Comparison of ENCODE assay signal across 4 fruit fly cellular contexts in the genomic region with DNA sequence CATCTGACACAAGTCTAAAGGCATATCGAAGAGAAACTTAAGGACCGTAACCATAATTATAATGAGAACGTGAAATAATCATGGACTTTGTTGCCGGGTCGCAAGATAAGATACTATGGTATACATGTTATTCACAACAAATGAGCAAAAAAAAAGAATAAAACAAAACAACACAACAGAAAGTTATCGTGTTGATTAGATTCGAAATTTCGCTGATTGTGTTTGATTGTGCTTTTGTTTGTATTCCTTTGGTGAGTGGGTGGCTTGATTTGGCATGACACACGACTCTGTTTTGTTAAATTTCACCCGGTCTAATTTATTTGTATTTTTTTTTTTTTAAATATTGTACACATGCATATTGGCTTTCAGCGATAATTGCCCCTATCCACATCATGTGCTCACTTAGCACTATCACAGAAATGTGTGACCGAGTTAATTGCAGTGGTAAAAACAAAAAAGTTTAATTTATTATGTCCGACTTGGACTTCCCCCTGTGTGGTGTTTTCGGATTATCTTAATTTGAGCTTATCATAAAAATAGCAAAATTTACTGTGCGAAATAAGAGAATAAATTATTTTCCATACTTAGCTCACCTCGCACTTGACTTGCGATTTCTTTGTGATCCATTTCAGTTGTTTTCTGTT.
TF ChIP-seq lines count a peak whose summit lies in the region.

No protein-coding gene starts in this region.

- no peak for TF ChIP-seq CTCF in whole organism, embryonic (GFP tag; optimal IDR thresholded peaks at IDR 0.05; lab: Kevin White, UChicago)

TF ChIP-seq in whole organism, adult, 20 proteins besides CTCF, POLR2A, EP300 and RAD21:
- TF ChIP-seq kay (GFP tag; lab: Kevin White, UChicago; ENCODE audit: borderline replicate concordance) = peak; percentile 34
- TF ChIP-seq Clk (GFP tag; optimal IDR thresholded peaks at IDR 0.05; lab: Kevin White, UChicago) = no peak
- TF ChIP-seq tj (GFP tag; optimal IDR thresholded peaks at IDR 0.05; lab: Kevin White, UChicago) = peak; percentile 3
- TF ChIP-seq CG12768 (GFP tag; optimal IDR thresholded peaks at IDR 0.05; lab: Kevin White, UChicago) = peak; percentile 46
- TF ChIP-seq cic (GFP tag; optimal IDR thresholded peaks at IDR 0.05; lab: Kevin White, UChicago) = peak; percentile 59
- TF ChIP-seq CG11617 (GFP tag; optimal IDR thresholded peaks at IDR 0.05; lab: Kevin White, UChicago) = no peak

TF ChIP-seq in whole organism, embryonic, 481 proteins besides CTCF, POLR2A, EP300 and RAD21:
- TF ChIP-seq mirr (GFP tag; optimal IDR thresholded peaks at IDR 0.05; lab: Kevin White, UChicago) (peak; percentile 73), dmrt99B (tag; optimal IDR thresholded peaks at IDR 0.05; lab: Kevin White, UChicago) (no peak), GATAe (GFP tag; conservative IDR thresholded peaks at IDR 0.05; lab: Robert Waterston, UW) (peak; percentile 57; the same call in 1 of the 2 replicates), klu (GFP tag; IDR thresholded peaks at IDR 0.05; lab: Robert Waterston, UW) (no peak), wdn (GFP tag; IDR thresholded peaks at IDR 0.05; lab: Robert Waterston, UW) (no peak), grn (GFP tag; optimal IDR thresholded peaks at IDR 0.05; lab: Kevin White, UChicago) (peak; percentile 49), Dref (GFP tag; IDR thresholded peaks at IDR 0.05; lab: Robert Waterston, UW) (no peak), CG34376 (GFP tag; optimal IDR thresholded peaks at IDR 0.05; lab: Kevin White, UChicago) (peak; percentile 47), exex (tag; optimal IDR thresholded peaks at IDR 0.05; lab: Kevin White, UChicago) (peak; percentile 91), pho (GFP tag; optimal IDR thresholded peaks at IDR 0.05; lab: Kevin White, UChicago) (no peak), cwo (GFP tag; optimal IDR thresholded peaks at IDR 0.05; lab: Kevin White, UChicago) (peak; percentile 12)

TF ChIP-seq in whole organism, prepupa, 60 proteins besides CTCF, POLR2A, EP300 and RAD21:
- TF ChIP-seq vri (GFP tag; optimal IDR thresholded peaks at IDR 0.05; lab: Kevin White, UChicago) (peak; percentile 74), Hr39 (GFP tag; optimal IDR thresholded peaks at IDR 0.05; lab: Kevin White, UChicago) (no peak)

TF ChIP-seq in whole organism, wandering third instar larva, 38 proteins besides CTCF, POLR2A, EP300 and RAD21:
- TF ChIP-seq pan (optimal IDR thresholded peaks at IDR 0.05; lab: Kevin White, UChicago) (no peak), dmrt93B (GFP tag; optimal IDR thresholded peaks at IDR 0.05; lab: Kevin White, UChicago) (no peak), Mio (GFP tag; optimal IDR thresholded peaks at IDR 0.05; lab: Kevin White, UChicago) (no peak), Jra (GFP tag; optimal IDR thresholded peaks at IDR 0.05; lab: Kevin White, UChicago) (no peak), CrebA (GFP tag; optimal IDR thresholded peaks at IDR 0.05; lab: Kevin White, UChicago; ENCODE audit: borderline replicate concordance) (peak; percentile 38), dsf (GFP tag; optimal IDR thresholded peaks at IDR 0.05; lab: Kevin White, UChicago; ENCODE audit: borderline replicate concordance) (no peak), Rel (GFP tag; optimal IDR thresholded peaks at IDR 0.05; lab: Kevin White, UChicago) (no peak), Rel (tag; optimal IDR thresholded peaks at IDR 0.05; lab: Kevin White, UChicago) (peak; percentile 93), brk (GFP tag; optimal IDR thresholded peaks at IDR 0.05; lab: Kevin White, UChicago) (no peak), h (GFP tag; optimal IDR thresholded peaks at IDR 0.05; lab: Kevin White, UChicago) (peak; percentile 39), jim (GFP tag; optimal IDR thresholded peaks at IDR 0.05; lab: Kevin White, UChicago) (no peak), Hnf4 (GFP tag; optimal IDR thresholded peaks at IDR 0.05; lab: Kevin White, UChicago) (no peak)
